Fruit fly (Drosophila melanogaster): Measurements from ENCODE around the gene GluRIIA.

DNA sequence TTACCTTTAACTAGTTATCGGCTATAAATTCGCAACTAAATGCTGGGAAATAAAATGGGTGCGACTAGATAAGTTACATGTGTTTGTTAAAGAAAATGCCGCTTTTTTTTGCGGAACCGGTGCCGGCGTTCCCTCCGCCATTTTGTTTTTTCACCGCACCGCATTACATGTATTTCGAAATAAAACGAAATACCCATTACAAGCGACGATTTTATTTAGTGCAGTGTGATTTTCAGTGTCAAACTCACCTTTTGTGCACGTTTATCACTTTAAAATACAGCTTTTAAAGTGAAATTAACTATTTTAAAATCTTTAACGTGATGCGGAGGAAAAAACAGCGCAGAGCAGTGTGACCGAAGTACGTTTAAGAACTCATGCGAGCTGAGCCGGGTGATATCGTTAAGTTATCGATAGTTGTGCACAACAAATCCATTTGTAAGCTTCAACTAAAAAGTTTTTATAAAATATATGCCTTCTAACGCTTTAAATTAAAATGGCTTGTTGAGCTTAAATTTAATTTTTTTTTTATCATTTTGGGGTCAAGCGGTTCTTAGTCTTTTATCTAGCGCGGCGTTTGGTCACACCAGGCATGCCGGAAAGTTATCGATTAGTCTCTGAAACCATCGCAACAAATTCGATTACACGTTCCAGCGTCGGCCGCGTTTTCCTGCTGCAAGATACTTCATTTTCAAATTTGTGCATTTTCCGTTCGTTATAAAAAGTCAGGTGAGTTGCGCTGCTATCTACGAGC, 12.8 kb upstream of the GluRIIA start, which contains the start of the genes Hel25E and Lam:
- peak; percentile 85 for TF ChIP-seq zen2 (GFP tag; IDR thresholded peaks at IDR 0.05; ENCODE audit: partially characterized antibody)
- TF ChIP-seq pita (GFP tag; optimal IDR thresholded peaks at IDR 0.05) = no peak
- TF ChIP-seq Adf1 (GFP tag; IDR thresholded peaks at IDR 0.05) = no peak; the same call in 1 of the 2 replicates
- TF ChIP-seq ken (GFP tag; IDR thresholded peaks at IDR 0.05) = no peak
- no peak for TF ChIP-seq CG16779 (GFP tag; IDR thresholded peaks at IDR 0.05)
- peak; percentile 85 for TF ChIP-seq vnd (GFP tag; IDR thresholded peaks at IDR 0.05; ENCODE audit: partially characterized antibody)
- no peak for TF ChIP-seq twi (tag; optimal IDR thresholded peaks at IDR 0.05)
- no peak for TF ChIP-seq peb (GFP tag; IDR thresholded peaks at IDR 0.05)
- no peak for TF ChIP-seq Xbp1 (GFP tag; optimal IDR thresholded peaks at IDR 0.05)
- no peak for TF ChIP-seq Hmx (GFP tag; optimal IDR thresholded peaks at IDR 0.05)
- TF ChIP-seq NFAT (GFP tag; IDR thresholded peaks at IDR 0.05) = no peak
- no peak for TF ChIP-seq CG12299 (tag; optimal IDR thresholded peaks at IDR 0.05)
